Worm (Caenorhabditis elegans) whole organism, L2 larva: ENCODE data around the gene dnj-26.

ENCODE experiments used
- F13H6.1 ChIP-seq: sonication (generic microtip); optimal IDR thresholded peaks from 2 replicates; lab custom pipeline; 2016; ENCODE audit warnings: missing genetic modification characterization, missing compliant biosample characterization
- ama-1 ChIP-seq: fragments of 150-350 bp; optimal IDR thresholded peaks from 2 replicates; lab custom pipeline; 2018; ENCODE audit warnings: inconsistent platforms
- elt-1 ChIP-seq: fragments of 150-350 bp; optimal IDR thresholded peaks from 2 replicates; lab custom pipeline; 2014; ENCODE audit warnings: missing biosample characterization, missing genetic modification characterization
- lin-11 ChIP-seq: fragments of 150-350 bp; sonication (generic microtip); optimal IDR thresholded peaks from 2 replicates; lab custom pipeline; 2014; ENCODE audit warnings: missing biosample characterization, missing genetic modification characterization, inconsistent platforms, mixed read lengths
- nhr-129 ChIP-seq: fragments of 150-350 bp; optimal IDR thresholded peaks from 2 replicates; lab custom pipeline; 2014; ENCODE audit warnings: missing biosample characterization, missing genetic modification characterization
- skn-1 ChIP-seq: sonication (generic microtip); optimal IDR thresholded peaks from 2 replicates; lab custom pipeline; 2017; ENCODE audit warnings: missing biosample characterization, missing genetic modification characterization
- snpc-4 ChIP-seq: fragments of 150-350 bp; optimal IDR thresholded peaks from 2 replicates; lab custom pipeline; 2014; ENCODE audit warnings: missing biosample characterization, missing genetic modification characterization
- unc-39 ChIP-seq: fragments of 150-350 bp; optimal IDR thresholded peaks from 2 replicates; lab custom pipeline; 2014; ENCODE audit warnings: missing biosample characterization, missing genetic modification characterization
- ztf-11 ChIP-seq: sonication (generic microtip); optimal IDR thresholded peaks from 2 replicates; lab custom pipeline; 2017; ENCODE audit warnings: missing biosample characterization, missing genetic modification characterization

- no peak for TF ChIP-seq F13H6.1 (tag; lab: Kevin White, UChicago)
- TF ChIP-seq snpc-4 (tag; lab: Kevin White, UChicago) = no peak
- TF ChIP-seq elt-1 (tag; lab: Kevin White, UChicago) = no peak
- no peak for TF ChIP-seq lin-11 (tag; lab: Kevin White, UChicago)
- no peak for TF ChIP-seq nhr-129 (tag; lab: Kevin White, UChicago)
- TF ChIP-seq ztf-11 = no peak
- no peak for TF ChIP-seq unc-39 (tag; lab: Kevin White, UChicago)
- TF ChIP-seq skn-1 (tag; lab: Kevin White, UChicago) = no peak
- no peak for TF ChIP-seq ama-1
These were observed 16.5 kb downstream of the dnj-26 start, which contains the start of gene sre-16 for ce11 chrIV:12236011-12236410.
